Fruit fly (Drosophila melanogaster) whole organism, embryonic: ENCODE measurements around the gene MSAmiP.

Experiments used
- CG10979 ChIP-seq: fragments of 200-800 bp; sonication (Bioruptor generic); optimal IDR thresholded peaks from 2 replicates; lab custom pipeline; 2018; ENCODE audit warnings: missing biosample characterization, mild to moderate bottlenecking, missing genetic modification characterization, moderate library complexity
- CG11504 ChIP-seq: fragments of 200-800 bp; sonication (Bioruptor generic); optimal IDR thresholded peaks from 3 replicates; lab custom pipeline; 2019; ENCODE audit warnings: missing biosample characterization, mild to moderate bottlenecking, missing genetic modification characterization, moderate library complexity
- CG12104 ChIP-seq: fragments of 200-800 bp; sonication (Bioruptor generic); optimal IDR thresholded peaks from 3 replicates; lab custom pipeline; 2016; ENCODE audit warnings: missing biosample characterization, missing genetic modification characterization
- CG1233 ChIP-seq: fragments of 200-800 bp; sonication (Bioruptor generic); optimal IDR thresholded peaks from 4 replicates; lab custom pipeline; 2018; ENCODE audit warnings: missing biosample characterization, mild to moderate bottlenecking, missing genetic modification characterization
- CG13296 ChIP-seq: fragments of 200-800 bp; sonication (Bioruptor generic); optimal IDR thresholded peaks from 3 replicates; lab custom pipeline; 2018; ENCODE audit warnings: missing biosample characterization, mild to moderate bottlenecking, missing genetic modification characterization
- CG14050 ChIP-seq: fragments of 200-800 bp; sonication (Bioruptor generic); IDR thresholded peaks from 3 replicates; pipeline ENCODE4 v1.3.6; 2022; ENCODE audit warnings: missing biosample characterization, missing genetic modification characterization
- CG14667 ChIP-seq: fragments of 200-800 bp; sonication (Bioruptor generic); IDR thresholded peaks from 2 replicates; pipeline ENCODE4 v1.3.6; 2022; ENCODE audit warnings: missing biosample characterization, missing genetic modification characterization
- CG14710 ChIP-seq: fragments of 200-800 bp; sonication (Bioruptor generic); optimal IDR thresholded peaks from 3 replicates; lab custom pipeline; 2019; ENCODE audit warnings: missing biosample characterization, mild to moderate bottlenecking, missing genetic modification characterization, moderate library complexity
- CG15269 ChIP-seq: fragments of 200-800 bp; sonication (Bioruptor generic); optimal IDR thresholded peaks from 2 replicates; lab custom pipeline; 2018; ENCODE audit warnings: missing biosample characterization, mild to moderate bottlenecking, missing genetic modification characterization, moderate library complexity
- CG16779 ChIP-seq: fragments of 200-800 bp; sonication (Bioruptor generic); IDR thresholded peaks from 2 replicates; pipeline ENCODE4 v1.3.6; 2022; ENCODE audit warnings: missing biosample characterization, missing genetic modification characterization
- CG17802 ChIP-seq: fragments of 200-800 bp; sonication (Bioruptor generic); optimal IDR thresholded peaks from 2 replicates; lab custom pipeline; 2018; ENCODE audit warnings: missing biosample characterization, mild to moderate bottlenecking, missing genetic modification characterization, moderate library complexity
- CG17912 ChIP-seq: fragments of 200-800 bp; sonication (Bioruptor generic); optimal IDR thresholded peaks from 2 replicates; lab custom pipeline; 2018; ENCODE audit warnings: missing biosample characterization, mild to moderate bottlenecking, missing genetic modification characterization
- CG1832 ChIP-seq: fragments of 200-800 bp; sonication (Bioruptor generic); optimal IDR thresholded peaks from 2 replicates; lab custom pipeline; 2017; ENCODE audit warnings: missing biosample characterization, mild to moderate bottlenecking, missing genetic modification characterization, inconsistent platforms
- CG2120 ChIP-seq: fragments of 200-800 bp; sonication (Bioruptor generic); optimal IDR thresholded peaks from 3 replicates; lab custom pipeline; 2016; ENCODE audit warnings: missing biosample characterization, missing genetic modification characterization
- CG33557 ChIP-seq: fragments of 200-800 bp; sonication (Bioruptor generic); optimal IDR thresholded peaks from 2 replicates; lab custom pipeline; 2019; ENCODE audit warnings: missing biosample characterization, mild to moderate bottlenecking, missing genetic modification characterization, moderate library complexity
- CG34376 ChIP-seq: fragments of 200-800 bp; sonication (Bioruptor generic); optimal IDR thresholded peaks from 2 replicates; lab custom pipeline; 2018; ENCODE audit warnings: missing biosample characterization, mild to moderate bottlenecking, missing genetic modification characterization
- CG5953 ChIP-seq: fragments of 200-800 bp; sonication (Bioruptor generic); IDR thresholded peaks from 2 replicates; pipeline ENCODE4 v1.3.6; 2022; ENCODE audit warnings: missing biosample characterization, missing genetic modification characterization
- CG6272 ChIP-seq: fragments of 200-800 bp; sonication (Bioruptor generic); IDR thresholded peaks from 2 replicates; pipeline ENCODE4 v1.3.6; 2022; ENCODE audit warnings: missing biosample characterization, missing genetic modification characterization
- Chrac-16 ChIP-seq: fragments of 200-800 bp; sonication (Bioruptor generic); optimal IDR thresholded peaks from 3 replicates; lab custom pipeline; 2016; ENCODE audit warnings: missing biosample characterization, missing genetic modification characterization
- Deaf1 ChIP-seq: fragments of 200-800 bp; optimal IDR thresholded peaks from 3 replicates; lab custom pipeline; 2019; ENCODE audit warnings: missing biosample characterization, mild to moderate bottlenecking, missing genetic modification characterization, moderate library complexity
- Dp ChIP-seq: fragments of 200-800 bp; sonication (Bioruptor generic); optimal IDR thresholded peaks from 2 replicates; lab custom pipeline; 2018; ENCODE audit warnings: missing biosample characterization, mild to moderate bottlenecking, missing genetic modification characterization, moderate library complexity
- Myb ChIP-seq: fragments of 200-800 bp; sonication (Bioruptor generic); optimal IDR thresholded peaks from 2 replicates; lab custom pipeline; 2016; ENCODE audit warnings: missing biosample characterization, missing genetic modification characterization
- NFAT ChIP-seq: fragments of 200-800 bp; sonication (Bioruptor generic); IDR thresholded peaks from 2 replicates; pipeline ENCODE4 v1.3.6; 2022; ENCODE audit warnings: missing biosample characterization, missing genetic modification characterization
- Pdp1 ChIP-seq, 2 experiments: fragments of 200-800 bp; sonication (Bioruptor generic); optimal IDR thresholded peaks; 3 replicates each; lab custom pipeline; 2016; ENCODE audit warnings: missing biosample characterization in 2 of 2, missing genetic modification characterization in 2 of 2, mild to moderate bottlenecking in 1 of 2, moderate library complexity in 1 of 2
- Rfx ChIP-seq: fragments of 200-800 bp; sonication (Bioruptor generic); IDR thresholded peaks from 2 replicates; pipeline ENCODE4 v1.3.6; 2022; ENCODE audit warnings: missing biosample characterization, missing genetic modification characterization
- Sox102F ChIP-seq: fragments of 200-800 bp; sonication (Bioruptor generic); optimal IDR thresholded peaks from 2 replicates; lab custom pipeline; 2018; ENCODE audit warnings: missing biosample characterization, mild to moderate bottlenecking, missing genetic modification characterization, moderate library complexity
- Ssrp ChIP-seq: fragments of 200-800 bp; sonication (Bioruptor generic); optimal IDR thresholded peaks from 2 replicates; lab custom pipeline; 2018; ENCODE audit warnings: missing biosample characterization, mild to moderate bottlenecking, missing genetic modification characterization, moderate library complexity
- Taf1 ChIP-seq: fragments of 200-800 bp; sonication (Bioruptor generic); IDR thresholded peaks from 2 replicates; pipeline ENCODE4 v1.3.6; 2022; ENCODE audit warnings: missing biosample characterization, missing genetic modification characterization
- Xrp1 ChIP-seq: fragments of 200-800 bp; sonication (Bioruptor generic); IDR thresholded peaks from 2 replicates; pipeline ENCODE4 v1.3.6; 2022; ENCODE audit warnings: missing biosample characterization, missing genetic modification characterization
- abd-A ChIP-seq: fragments of 200-800 bp; sonication (Bioruptor generic); optimal IDR thresholded peaks from 3 replicates; lab custom pipeline; 2019; ENCODE audit warnings: missing biosample characterization, mild to moderate bottlenecking, missing genetic modification characterization, moderate library complexity
- ara ChIP-seq: fragments of 200-800 bp; sonication (Bioruptor generic); IDR thresholded peaks from 2 replicates; pipeline ENCODE4 v1.3.6; 2022; ENCODE audit warnings: missing biosample characterization, missing genetic modification characterization
- emc ChIP-seq: fragments of 200-800 bp; sonication (Bioruptor generic); optimal IDR thresholded peaks from 2 replicates; lab custom pipeline; 2016; ENCODE audit warnings: missing biosample characterization, missing genetic modification characterization
- eve ChIP-seq, 2 experiments: fragments of >200 bp; optimal IDR thresholded peaks; 2 replicates each; lab custom pipeline; 2017; ENCODE audit warnings: missing biosample characterization in 2 of 2, missing genetic modification characterization in 2 of 2
- ewg ChIP-seq: fragments of 200-800 bp; sonication (Bioruptor generic); optimal IDR thresholded peaks from 3 replicates; lab custom pipeline; 2017; ENCODE audit warnings: mild to moderate bottlenecking, missing biosample characterization, missing genetic modification reagents, missing genetic modification characterization
- gem ChIP-seq: fragments of 200-800 bp; sonication (Bioruptor generic); optimal IDR thresholded peaks from 2 replicates; lab custom pipeline; 2019; ENCODE audit warnings: missing biosample characterization, mild to moderate bottlenecking, missing genetic modification characterization, moderate library complexity
- grau ChIP-seq: fragments of 200-800 bp; optimal IDR thresholded peaks from 3 replicates; lab custom pipeline; 2019; ENCODE audit warnings: missing biosample characterization, mild to moderate bottlenecking, missing genetic modification characterization, moderate library complexity
- hbn ChIP-seq: fragments of 200-800 bp; sonication (Bioruptor generic); IDR thresholded peaks from 2 replicates; pipeline ENCODE4 v1.3.6; 2022; ENCODE audit warnings: missing biosample characterization, missing genetic modification characterization; ENCODE audit not compliant: partially characterized antibody
- nmo ChIP-seq: fragments of 200-800 bp; sonication (Bioruptor generic); optimal IDR thresholded peaks from 2 replicates; lab custom pipeline; 2018; ENCODE audit warnings: missing biosample characterization, mild to moderate bottlenecking, missing genetic modification characterization, moderate library complexity
- odd ChIP-seq: fragments of 200-800 bp; sonication (Bioruptor generic); optimal IDR thresholded peaks from 2 replicates; lab custom pipeline; 2017; ENCODE audit warnings: missing biosample characterization, mild to moderate bottlenecking, missing genetic modification characterization
- prd ChIP-seq, 3 experiments: fragments of >200 bp in 2 of 3; fragments of 200-800 bp in 1 of 3; sonication (Bioruptor generic) in 1 of 3; optimal IDR thresholded peaks in 2 of 3; IDR thresholded peaks in 1 of 3; 2 replicates in 2 of 3; 3 replicates in 1 of 3; pipeline versions ENCODE4 v1.3.6 to Lab custom; 2017 to 2022; ENCODE audit warnings: missing biosample characterization in 1 of 3, missing genetic modification characterization in 1 of 3
- psq ChIP-seq: fragments of 200-800 bp; sonication (Bioruptor generic); optimal IDR thresholded peaks from 2 replicates; lab custom pipeline; 2017; ENCODE audit warnings: missing biosample characterization, missing genetic modification characterization
- ro ChIP-seq: fragments of 200-800 bp; sonication (Bioruptor generic); IDR thresholded peaks from 2 replicates; pipeline ENCODE4 v1.3.6; 2022; ENCODE audit warnings: missing biosample characterization, missing genetic modification characterization
- run ChIP-seq: fragments of 200-800 bp; sonication (Bioruptor generic); optimal IDR thresholded peaks from 3 replicates; lab custom pipeline; 2018; ENCODE audit warnings: missing biosample characterization, mild to moderate bottlenecking, missing genetic modification characterization
- sd ChIP-seq: fragments of 200-800 bp; sonication (Bioruptor generic); optimal IDR thresholded peaks from 3 replicates; lab custom pipeline; 2018; ENCODE audit warnings: missing biosample characterization, mild to moderate bottlenecking, missing genetic modification characterization, moderate library complexity
- sens ChIP-seq: fragments of 200-800 bp; sonication (Bioruptor generic); peaks from one replicate; lab custom pipeline; 2016; ENCODE audit warnings: missing biosample characterization, missing genetic modification characterization
- sisA ChIP-seq: fragments of 200-800 bp; sonication (Bioruptor generic); IDR thresholded peaks from 2 replicates; pipeline ENCODE4 v1.3.6; 2022; ENCODE audit warnings: missing biosample characterization, missing genetic modification characterization
- tio ChIP-seq: fragments of 200-800 bp; sonication (Bioruptor generic); optimal IDR thresholded peaks from 2 replicates; lab custom pipeline; 2017; ENCODE audit warnings: missing biosample characterization, missing genetic modification characterization, inconsistent platforms
- tll ChIP-seq, 2 experiments: fragments of 200-800 bp in 1 of 2; fragments of >200 bp in 1 of 2; sonication (Bioruptor generic) in 1 of 2; optimal IDR thresholded peaks; 2 replicates each; lab custom pipeline; 2017 to 2019; ENCODE audit warnings: missing biosample characterization in 2 of 2, missing genetic modification characterization in 2 of 2, mild to moderate bottlenecking in 1 of 2, moderate library complexity in 1 of 2
- ttk ChIP-seq: fragments of 200-800 bp; sonication (Bioruptor generic); IDR thresholded peaks from 2 replicates; pipeline ENCODE4 v2.1.2; 2022; ENCODE audit warnings: missing biosample characterization, missing genetic modification characterization

The MSAmiP gene

DNA sequence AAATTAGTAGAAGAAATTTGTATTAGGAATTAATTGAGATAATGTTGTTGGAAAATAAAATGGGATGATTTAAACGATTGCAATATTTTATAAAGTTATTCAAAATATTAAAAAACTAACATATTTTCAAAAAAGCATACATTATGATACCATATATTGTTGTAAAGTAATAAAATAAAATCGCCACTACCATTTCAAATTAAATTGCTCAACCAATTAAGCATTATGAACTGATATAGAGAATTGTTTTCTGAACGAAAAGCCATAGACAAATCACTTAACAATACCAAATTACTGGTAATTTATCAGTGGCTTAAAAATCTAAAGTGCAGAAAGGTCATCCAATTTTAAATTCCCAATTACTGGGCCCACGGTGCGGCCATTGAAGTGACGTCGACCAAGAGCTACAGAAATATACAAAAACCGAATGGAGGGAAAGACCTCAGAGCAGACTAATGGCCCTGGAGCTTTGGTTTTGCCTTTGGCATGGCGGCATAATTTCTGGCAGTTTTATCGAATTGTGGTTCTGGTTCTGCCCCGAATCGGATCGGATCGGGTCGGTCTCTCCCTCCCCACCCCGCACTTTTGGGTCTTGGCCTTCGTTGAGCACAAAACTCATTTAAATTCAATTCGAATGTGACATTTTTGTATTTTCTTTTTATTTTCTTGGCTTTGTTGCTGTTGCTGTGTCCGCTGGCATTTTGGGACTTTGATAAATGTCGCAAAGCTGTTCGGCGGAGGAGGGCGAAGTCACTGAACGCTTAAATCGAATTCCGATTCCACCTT lies 22.9 kb downstream of the MSAmiP start (continued):
- TF ChIP-seq abd-A (tag; lab: Kevin White, UChicago) (peak; percentile 88), CG12104 (GFP tag; lab: Kevin White, UChicago) (no peak), CG33557 (GFP tag; lab: Kevin White, UChicago) (no peak), emc (GFP tag; lab: Kevin White, UChicago) (no peak), sisA (no peak), CG1233 (GFP tag; lab: Kevin White, UChicago) (peak; percentile 20), run (tag; lab: Kevin White, UChicago) (no peak), CG6272 (no peak), CG34376 (GFP tag; lab: Kevin White, UChicago) (no peak), CG2120 (GFP tag; lab: Kevin White, UChicago) (peak; percentile 37), Sox102F (GFP tag; lab: Kevin White, UChicago) (peak; percentile 0), sd (tag; lab: Kevin White, UChicago) (peak; percentile 81), CG16779 (GFP tag; lab: Robert Waterston, UW) (no peak), Rfx (GFP tag; lab: Robert Waterston, UW) (0 out of 2 replicates have a peak, but pooled peaks have one; percentile 12), grau (peak; percentile 48), gem (tag; lab: Kevin White, UChicago) (peak; percentile 48), sens (GFP tag; lab: Kevin White, UChicago) (no peak), tll (GFP tag; optimal IDR thresholded peaks at IDR 0.05; lab: Kevin White, UChicago) (no peak), Ssrp (tag; lab: Kevin White, UChicago) (no peak), Dp (GFP tag; lab: Kevin White, UChicago) (no peak), eve (GFP tag; optimal IDR thresholded peaks at IDR 0.05; lab: Kevin White, UChicago) (peak in 1 of 2 experiments; percentile 39), ttk (GFP tag; lab: Robert Waterston, UW) (no peak), ro (GFP tag; lab: Robert Waterston, UW) (no peak), odd (GFP tag; lab: Kevin White, UChicago) (no peak), Chrac-16 (GFP tag; lab: Kevin White, UChicago) (no peak), Xrp1 (GFP tag; lab: Robert Waterston, UW) (no peak), Deaf1 (tag; lab: Kevin White, UChicago) (peak; percentile 15), hbn (GFP tag; lab: Robert Waterston, UW) (no peak), CG13296 (GFP tag; lab: Kevin White, UChicago) (no peak), ewg (GFP tag; lab: Kevin White, UChicago) (no peak), CG10979 (tag; lab: Kevin White, UChicago) (peak; percentile 8), CG11504 (tag; lab: Kevin White, UChicago) (peak; percentile 58), CG14667 (GFP tag; lab: Robert Waterston, UW) (no peak), CG17912 (GFP tag; lab: Kevin White, UChicago) (no peak), Pdp1 (GFP tag; optimal IDR thresholded peaks at IDR 0.05; lab: Kevin White, UChicago) (no peak), nmo (GFP tag; lab: Kevin White, UChicago) (peak; percentile 44), tio (GFP tag; lab: Kevin White, UChicago) (no peak), CG14710 (tag; lab: Kevin White, UChicago) (no peak), CG1832 (GFP tag; lab: Kevin White, UChicago) (no peak), CG15269 (peak; percentile 40), psq (GFP tag; lab: Kevin White, UChicago) (no peak), CG17802 (tag; lab: Kevin White, UChicago) (no peak), Myb (GFP tag; lab: Kevin White, UChicago) (no peak), ara (GFP tag; lab: Robert Waterston, UW) (no peak), CG14050 (GFP tag; lab: Robert Waterston, UW) (no peak), CG5953 (GFP tag; lab: Robert Waterston, UW) (no peak), NFAT (GFP tag; lab: Robert Waterston, UW) (0 out of 2 replicates have a peak, but pooled peaks have one; percentile 10), prd (optimal IDR thresholded peaks at IDR 0.05; lab: Kevin White, UChicago) (no peak), prd (GFP tag; IDR thresholded peaks at IDR 0.05; lab: Robert Waterston, UW) (no peak), Taf1 (GFP tag; lab: Robert Waterston, UW) (no peak)
